Worm (Caenorhabditis elegans): ENCODE measurements around the gene irk-1.

The irk-1 gene

DNA sequence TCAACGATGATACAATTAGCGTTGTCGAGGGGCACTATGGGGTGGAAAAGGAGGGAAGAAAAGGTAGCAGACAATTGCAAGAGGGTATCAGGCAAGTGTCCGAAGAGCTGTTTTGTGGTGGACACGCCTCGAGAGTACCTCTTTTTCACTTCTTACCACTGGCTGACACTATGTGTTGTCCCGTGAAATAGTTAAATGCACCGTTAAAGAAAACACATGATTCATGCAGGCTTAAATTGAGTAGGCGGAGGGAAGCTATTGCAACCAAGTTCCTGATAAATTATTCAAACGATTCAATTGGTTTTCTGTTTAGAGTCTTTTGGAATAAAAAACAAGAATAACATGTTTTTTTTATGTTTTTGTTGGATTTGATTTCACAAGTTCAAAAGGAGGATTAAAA is at the start of gene irk-1:
TSS of gene irk-1 (minus strand) at position 101 of the 400 bp plus-strand sequence.
- no peak for TF ChIP-seq dmd-4 (tag; optimal IDR thresholded peaks at IDR 0.05; ENCODE audit: borderline replicate concordance)
- no peak for TF ChIP-seq fax-1 (tag; optimal IDR thresholded peaks at IDR 0.05)
- TF ChIP-seq sox-4 (tag; optimal IDR thresholded peaks at IDR 0.05): no peak
- no peak for TF ChIP-seq ztf-16 (tag; optimal IDR thresholded peaks at IDR 0.05)
- no peak for TF ChIP-seq pqm-1 (tag; optimal IDR thresholded peaks at IDR 0.05)
- no peak for TF ChIP-seq C38D4.7 (GFP tag; optimal IDR thresholded peaks at IDR 0.05)
- TF ChIP-seq fkh-10 (GFP tag; optimal IDR thresholded peaks at IDR 0.05): no peak
- no peak for TF ChIP-seq eyg-1 (tag; optimal IDR thresholded peaks at IDR 0.05)
- TF ChIP-seq hlh-13 (GFP tag; optimal IDR thresholded peaks at IDR 0.05): no peak

DNA sequence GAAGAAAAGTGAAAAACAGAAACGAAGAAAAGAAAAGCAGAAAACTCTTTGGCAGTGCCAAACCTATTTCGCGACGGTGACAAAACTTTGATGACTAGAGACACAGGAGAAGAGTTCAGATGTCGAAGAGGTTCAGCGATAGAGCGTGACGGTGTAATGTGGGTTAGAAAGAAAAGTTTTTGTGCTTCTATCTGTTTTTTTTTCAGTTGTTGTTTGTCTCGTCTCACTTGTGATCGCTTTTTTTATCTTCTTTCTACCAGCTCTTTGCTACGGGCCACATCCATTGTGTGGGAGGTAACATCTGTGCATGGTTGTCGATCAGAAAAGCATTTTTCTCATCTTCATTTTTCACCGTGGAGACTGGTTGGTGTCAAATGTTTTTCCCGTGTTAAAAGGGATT is 47.9 kb upstream of the irk-1 start, which contains the start of gene F41B4.1:
TSS of gene F41B4.1 (minus strand) at position 23 of the 400 bp plus-strand sequence.
- TF ChIP-seq ceh-18 (tag; optimal IDR thresholded peaks at IDR 0.05) (peak; percentile 50), nhr-232 (tag; optimal IDR thresholded peaks at IDR 0.05) (no peak)

DNA sequence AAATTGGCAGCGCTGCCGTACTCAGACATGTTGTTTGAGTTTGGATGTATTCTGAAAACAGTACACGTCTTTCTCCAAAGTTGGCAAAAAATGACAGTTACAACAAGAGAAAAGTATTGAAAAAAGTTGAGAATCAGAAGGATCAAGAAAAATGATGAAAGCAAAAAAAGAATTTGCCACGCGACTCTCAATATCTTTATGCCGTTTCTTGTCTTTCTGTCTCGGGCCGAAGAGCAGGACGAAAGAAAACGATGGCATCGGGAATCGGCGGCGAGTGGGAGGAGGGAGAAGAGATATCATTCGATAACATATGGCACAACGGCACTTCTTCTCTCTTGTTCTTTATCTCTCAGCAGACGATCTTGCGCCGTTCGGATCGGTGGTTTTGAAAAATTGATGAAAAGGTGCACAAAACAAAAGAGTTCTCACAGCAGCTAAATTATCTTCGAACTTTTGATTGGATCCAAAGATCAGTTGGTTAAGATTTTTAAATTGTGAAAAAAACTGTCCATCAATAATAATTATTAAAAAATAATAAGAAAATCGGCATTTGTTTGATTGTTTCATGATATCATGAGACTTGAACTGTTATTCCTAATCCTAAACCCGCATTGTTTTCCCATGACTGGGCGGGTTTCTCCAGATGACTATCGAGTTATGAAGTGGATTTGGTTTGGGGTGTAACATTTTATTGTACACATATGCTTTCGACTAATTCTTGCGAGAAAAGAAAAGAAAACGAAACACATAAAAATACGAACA is 45.5 kb upstream of the irk-1 start, which contains the start of gene gei-15:
TSS of gene gei-15 (minus strand) at position 51 of the 762 bp plus-strand sequence.
- TF ChIP-seq ceh-2 (tag; optimal IDR thresholded peaks at IDR 0.05) (no peak), ceh-18 (tag; optimal IDR thresholded peaks at IDR 0.05) (peak; percentile 7)

DNA sequence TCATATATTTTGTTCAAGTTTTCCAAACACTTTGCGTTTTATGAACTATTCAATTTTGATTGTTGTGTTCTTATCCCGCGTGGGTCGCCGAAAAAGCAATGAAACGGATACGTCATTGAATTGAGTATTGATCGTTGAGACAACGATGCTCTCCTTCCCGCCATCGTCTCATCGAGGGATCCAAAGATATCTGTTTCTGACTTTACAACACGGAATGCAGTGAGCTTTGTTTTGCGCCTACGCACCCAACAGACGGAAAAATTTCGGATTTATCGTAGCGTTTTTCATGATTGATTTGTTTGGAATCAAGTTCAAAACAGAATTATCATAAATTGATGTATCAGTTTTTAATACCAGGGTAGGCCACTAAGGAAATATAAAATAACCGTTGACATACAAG is 44.6 kb upstream of the irk-1 start:
- TF ChIP-seq hlh-15 (tag; optimal IDR thresholded peaks at IDR 0.05) (no peak), unc-55 (GFP tag; optimal IDR thresholded peaks at IDR 0.05) (no peak), nhr-232 (tag; optimal IDR thresholded peaks at IDR 0.05) (no peak), rnt-1 (tag; optimal IDR thresholded peaks at IDR 0.05) (no peak), pag-3 (tag; optimal IDR thresholded peaks at IDR 0.05; ENCODE audit: borderline replicate concordance) (no peak), K02D7.2 (tag; optimal IDR thresholded peaks at IDR 0.05) (no peak), mec-3 (tag; optimal IDR thresholded peaks at IDR 0.05; ENCODE audit: borderline replicate concordance) (no peak), lim-6 (tag; optimal IDR thresholded peaks at IDR 0.05) (no peak), hlh-30 (tag; optimal IDR thresholded peaks at IDR 0.05; ENCODE audit: insufficient read depth) (no peak)

DNA sequence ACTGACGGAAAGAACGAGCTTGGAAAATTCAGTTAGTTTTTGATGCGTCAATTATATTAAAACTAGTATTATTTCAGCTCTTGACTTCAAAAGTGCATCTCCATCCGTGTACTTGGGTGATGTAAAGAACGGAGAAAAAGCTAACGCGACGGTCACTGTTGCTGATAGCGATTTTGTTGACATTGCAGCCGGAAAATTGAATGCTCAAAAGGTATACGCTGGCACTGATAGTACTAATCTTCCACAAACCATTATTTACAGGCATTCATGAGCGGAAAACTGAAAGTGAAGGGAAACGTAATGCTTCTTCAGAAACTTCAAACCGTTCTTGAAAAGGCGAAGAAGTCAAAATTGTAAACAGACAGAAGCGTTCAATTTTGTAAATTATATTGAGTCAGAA is 41.7 kb upstream of the irk-1 start:
- no peak for TF ChIP-seq pqm-1 (tag; optimal IDR thresholded peaks at IDR 0.05)
- TF ChIP-seq ceh-18 (tag; optimal IDR thresholded peaks at IDR 0.05): no peak
- TF ChIP-seq ahr-1 (tag; optimal IDR thresholded peaks at IDR 0.05): no peak
- TF ChIP-seq elt-2 (tag; optimal IDR thresholded peaks at IDR 0.05): peak; percentile 2
- TF ChIP-seq T23F11.4 (GFP tag; optimal IDR thresholded peaks at IDR 0.05): no peak

DNA sequence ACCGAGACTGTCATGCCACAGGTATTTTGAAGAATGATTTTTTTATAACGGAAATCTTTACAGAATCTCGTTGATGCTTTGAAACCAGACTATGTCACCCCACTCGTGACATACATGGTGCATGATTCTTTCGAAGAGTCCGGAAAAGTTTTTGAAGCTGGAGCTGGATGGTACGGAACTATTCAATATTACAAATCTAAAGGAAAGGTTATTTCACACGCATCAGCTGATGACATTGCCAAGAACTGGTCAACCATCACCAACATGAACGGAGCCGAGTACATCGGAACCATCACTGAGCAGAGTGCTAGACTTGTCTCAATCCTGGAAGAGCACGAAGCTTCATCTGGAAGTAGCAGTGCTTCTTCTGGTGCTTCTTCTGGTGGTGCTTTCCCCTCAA is 41.2 kb upstream of the irk-1 start:
- TF ChIP-seq rnt-1 (tag; optimal IDR thresholded peaks at IDR 0.05) (no peak), pha-4 (tag; optimal IDR thresholded peaks at IDR 0.05) (no peak), unc-3 (GFP tag; conservative IDR thresholded peaks at IDR 0.05) (no peak), unc-3 (tag; optimal IDR thresholded peaks at IDR 0.05) (no peak), hlh-15 (tag; optimal IDR thresholded peaks at IDR 0.05) (no peak), ama-1 (optimal IDR thresholded peaks at IDR 0.05) (no peak), unc-42 (tag; optimal IDR thresholded peaks at IDR 0.05) (no peak), npax-4 (tag; optimal IDR thresholded peaks at IDR 0.05) (no peak), dve-1 (tag; optimal IDR thresholded peaks at IDR 0.05) (no peak), tbx-2 (tag; optimal IDR thresholded peaks at IDR 0.05) (no peak), sox-4 (tag; optimal IDR thresholded peaks at IDR 0.05) (no peak), syd-9 (tag; optimal IDR thresholded peaks at IDR 0.05) (no peak), ceh-14 (tag; optimal IDR thresholded peaks at IDR 0.05) (no peak), unc-86 (tag; optimal IDR thresholded peaks at IDR 0.05) (no peak), nhr-11 (tag; optimal IDR thresholded peaks at IDR 0.05) (no peak), zip-5 (tag; optimal IDR thresholded peaks at IDR 0.05) (no peak), pag-3 (tag; optimal IDR thresholded peaks at IDR 0.05; ENCODE audit: borderline replicate concordance) (no peak), hlh-8 (tag; optimal IDR thresholded peaks at IDR 0.05) (no peak), ceh-48 (tag; optimal IDR thresholded peaks at IDR 0.05) (no peak), unc-55 (GFP tag; optimal IDR thresholded peaks at IDR 0.05) (no peak), hlh-13 (GFP tag; optimal IDR thresholded peaks at IDR 0.05) (no peak)

Data from whole organism, late embryonic.